Fruit fly (Drosophila melanogaster) whole organism, embryonic: Measurements from ENCODE around the gene ple.

Experiments used
- CG16779 ChIP-seq: fragments of 200-800 bp; sonication (Bioruptor generic); IDR thresholded peaks from 2 replicates; pipeline ENCODE4 v1.3.6; 2022; ENCODE audit warnings: missing biosample characterization, missing genetic modification characterization
- CG9932 ChIP-seq: fragments of 200-800 bp; sonication (Bioruptor generic); IDR thresholded peaks from 2 replicates; pipeline ENCODE4 v1.3.6; 2022; ENCODE audit warnings: missing biosample characterization, missing genetic modification characterization
- Lim3 ChIP-seq: fragments of 200-800 bp; sonication (Bioruptor generic); IDR thresholded peaks from 2 replicates; pipeline ENCODE4 v1.3.6; 2022; ENCODE audit warnings: missing biosample characterization, missing genetic modification characterization
- Mes4 ChIP-seq: fragments of 200-800 bp; sonication (Bioruptor generic); optimal IDR thresholded peaks from 2 replicates; lab custom pipeline; 2016; ENCODE audit warnings: missing biosample characterization, missing genetic modification characterization
- Side ChIP-seq: fragments of 200-800 bp; sonication (Bioruptor generic); optimal IDR thresholded peaks from 2 replicates; lab custom pipeline; 2016; ENCODE audit warnings: missing biosample characterization, missing genetic modification characterization
- Spps ChIP-seq: fragments of 200-800 bp; sonication (Bioruptor generic); optimal IDR thresholded peaks from 2 replicates; lab custom pipeline; 2018; ENCODE audit warnings: missing biosample characterization, mild to moderate bottlenecking, missing genetic modification characterization
- bbx ChIP-seq: fragments of 200-800 bp; sonication (Bioruptor generic); IDR thresholded peaks from 2 replicates; pipeline ENCODE4 v1.3.6; 2022; ENCODE audit warnings: missing biosample characterization, missing genetic modification characterization; ENCODE audit not compliant: partially characterized antibody
- h ChIP-seq: fragments of >200 bp; optimal IDR thresholded peaks from 2 replicates; lab custom pipeline; 2017
- stc ChIP-seq: fragments of 200-800 bp; sonication (Bioruptor generic); IDR thresholded peaks from 2 replicates; pipeline ENCODE4 v1.3.6; 2022; ENCODE audit warnings: missing biosample characterization, missing genetic modification characterization
- tgo ChIP-seq: fragments of 200-800 bp; sonication (Bioruptor generic); IDR thresholded peaks from 3 replicates; pipeline ENCODE4 v1.3.6; 2022; ENCODE audit warnings: missing biosample characterization, missing genetic modification characterization

DNA sequence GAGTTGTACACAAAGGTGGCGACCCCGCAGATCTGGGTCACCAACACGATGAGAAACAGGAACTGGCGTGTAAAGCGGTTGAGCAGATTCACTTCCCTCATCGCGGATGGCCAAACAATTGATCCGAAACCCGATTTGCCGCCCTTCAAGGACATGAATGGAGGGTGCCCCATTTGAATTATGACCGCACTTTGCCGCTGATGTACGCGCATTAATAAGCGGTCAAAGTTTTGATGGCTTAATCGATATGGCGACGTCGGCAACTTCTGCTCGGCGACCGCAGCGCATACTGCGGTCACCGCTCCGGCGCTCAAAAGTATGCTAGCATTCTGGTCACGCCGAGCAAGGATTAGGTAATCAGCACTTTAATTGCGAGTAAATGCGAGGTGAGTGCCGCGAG is 51.6 kb downstream of the ple start, which contains the start of gene Grl65a:
- TF ChIP-seq bbx (GFP tag; lab: Robert Waterston, UW) (no peak), stc (no peak), Lim3 (GFP tag; lab: Robert Waterston, UW) (no peak), Spps (no peak), CG16779 (no peak), Side (GFP tag; lab: Kevin White, UChicago) (no peak), h (lab: Kevin White, UChicago) (no peak), tgo (no peak), CG9932 (GFP tag; lab: Robert Waterston, UW) (no peak), Mes4 (no peak)
